Worm (Caenorhabditis elegans): ENCODE results near the gene pro-2.

Gene pro-2

DNA sequence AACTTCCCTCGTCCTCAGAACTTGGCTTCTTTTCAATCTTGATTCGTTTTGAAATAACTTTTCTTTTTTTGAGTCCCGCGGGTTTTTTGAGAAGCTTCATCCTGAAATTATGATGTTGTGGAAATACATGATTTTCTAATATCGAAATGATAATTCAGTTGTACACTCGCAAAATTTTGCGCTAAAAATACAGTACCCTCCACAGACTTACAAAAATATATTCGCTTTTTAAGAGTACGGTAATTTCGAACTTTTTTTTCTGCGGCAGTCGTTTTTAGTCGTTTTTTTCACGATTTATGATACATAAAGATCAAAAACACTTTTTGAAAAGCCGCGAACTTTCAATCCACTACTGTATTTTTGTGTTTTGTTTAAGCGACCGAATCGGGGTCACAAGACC is at the start of gene pro-2:
Gene pro-2, minus strand, starts transcription at position 101 of the 400 bp plus-strand sequence.
- TF ChIP-seq lsy-2 (tag; optimal IDR thresholded peaks at IDR 0.05): no peak
- no peak for TF ChIP-seq blmp-1 (tag; optimal IDR thresholded peaks at IDR 0.05)
- no peak for TF ChIP-seq unc-62 (GFP tag; optimal IDR thresholded peaks at IDR 0.05)
- no peak for TF ChIP-seq lin-35 (GFP tag; optimal IDR thresholded peaks at IDR 0.05)
- TF ChIP-seq hlh-17 (GFP tag; optimal IDR thresholded peaks at IDR 0.05; ENCODE audit: borderline replicate concordance): no peak
- TF ChIP-seq elt-3 (tag; optimal IDR thresholded peaks at IDR 0.05): no peak
- no peak for TF ChIP-seq fkh-4 (tag; optimal IDR thresholded peaks at IDR 0.05; ENCODE audit: borderline replicate concordance)
- no peak for TF ChIP-seq egl-13 (tag; optimal IDR thresholded peaks at IDR 0.05)
- no peak for TF ChIP-seq fkh-8 (tag; optimal IDR thresholded peaks at IDR 0.05)
- TF ChIP-seq ztf-11 (tag; optimal IDR thresholded peaks at IDR 0.05): no peak
- TF ChIP-seq zag-1 (tag; optimal IDR thresholded peaks at IDR 0.05): no peak
- no peak for TF ChIP-seq zip-4 (GFP tag; optimal IDR thresholded peaks at IDR 0.05)
- no peak for TF ChIP-seq nhr-84 (tag; optimal IDR thresholded peaks at IDR 0.05)
- no peak for TF ChIP-seq lin-13 (GFP tag; optimal IDR thresholded peaks at IDR 0.05)
- no peak for TF ChIP-seq mab-9 (GFP tag; IDR thresholded peaks at IDR 0.05)
- no peak for TF ChIP-seq nhr-12 (tag; optimal IDR thresholded peaks at IDR 0.05)
- no peak for TF ChIP-seq nhr-11 (tag; optimal IDR thresholded peaks at IDR 0.05)
- TF ChIP-seq nhr-47 (tag; optimal IDR thresholded peaks at IDR 0.05): no peak
- TF ChIP-seq ces-1 (GFP tag; optimal IDR thresholded peaks at IDR 0.05): no peak

DNA sequence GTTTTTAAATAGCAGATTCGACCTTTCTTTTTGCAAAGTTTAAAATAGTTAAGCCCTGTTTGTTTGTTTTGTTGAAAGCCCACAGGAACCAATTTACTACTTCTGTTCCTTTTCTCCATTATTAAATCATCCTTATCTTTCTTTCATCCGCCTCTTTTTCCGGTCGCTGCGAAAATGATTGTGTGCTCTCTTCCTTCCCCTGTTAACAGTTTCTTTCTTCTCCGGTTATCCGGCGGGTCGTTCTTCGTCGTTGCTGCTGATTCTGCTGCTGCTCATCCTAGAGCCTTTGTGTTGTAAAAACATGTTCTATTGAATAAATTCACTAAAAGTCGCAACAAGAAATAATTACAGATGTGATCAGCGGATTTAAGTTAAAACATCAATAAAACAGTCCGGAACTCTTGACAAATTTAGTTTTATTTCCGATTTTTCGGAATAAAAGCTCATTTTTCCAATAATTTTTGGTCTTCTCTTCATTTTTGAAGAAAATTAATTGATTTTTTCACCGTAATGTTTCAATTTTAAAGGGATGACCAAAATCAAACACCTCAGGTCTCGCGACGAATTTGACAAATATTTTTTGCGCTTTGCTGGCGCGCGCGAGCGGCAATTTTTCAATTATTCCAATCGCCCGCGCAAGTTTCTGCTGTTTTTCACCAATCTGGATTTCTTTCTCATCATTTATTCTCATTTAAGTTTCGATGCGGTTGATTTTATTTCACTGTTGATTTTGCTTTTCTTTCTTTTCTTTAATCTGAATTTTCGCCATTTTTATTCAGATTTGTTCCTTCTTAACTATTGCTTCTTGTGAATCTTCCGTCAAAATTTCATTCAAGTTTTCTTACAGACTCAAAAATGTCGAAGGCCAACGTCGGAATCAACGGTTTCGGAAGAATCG is 48.6 kb upstream of the pro-2 start, which contains the start of gene gpd-1:
Gene gpd-1, plus strand, starts transcription at position 848 of the 898 bp plus-strand sequence.
- TF ChIP-seq pqm-1 (tag; optimal IDR thresholded peaks at IDR 0.05) (no peak), isw-1 (GFP tag; IDR thresholded peaks at IDR 0.05) (no peak), blmp-1 (tag; optimal IDR thresholded peaks at IDR 0.05) (no peak), mep-1 (tag; optimal IDR thresholded peaks at IDR 0.05) (no peak), efl-1 (optimal IDR thresholded peaks at IDR 0.05) (no peak), efl-1 (GFP tag; optimal IDR thresholded peaks at IDR 0.05 in 1 of 2) (peak in 1 of 2 experiments; percentile 78), nhr-77 (tag; optimal IDR thresholded peaks at IDR 0.05) (no peak), F16B12.6 (tag; optimal IDR thresholded peaks at IDR 0.05) (no peak), egl-13 (tag; optimal IDR thresholded peaks at IDR 0.05) (no peak), nhr-28 (tag; optimal IDR thresholded peaks at IDR 0.05) (no peak), nhr-12 (tag; optimal IDR thresholded peaks at IDR 0.05) (no peak), elt-2 (tag; optimal IDR thresholded peaks at IDR 0.05) (peak; percentile 20), mef-2 (tag; optimal IDR thresholded peaks at IDR 0.05) (no peak), ztf-11 (tag; optimal IDR thresholded peaks at IDR 0.05) (no peak), ama-1 (optimal IDR thresholded peaks at IDR 0.05) (no peak), lin-39 (tag; optimal IDR thresholded peaks at IDR 0.05) (no peak)

DNA sequence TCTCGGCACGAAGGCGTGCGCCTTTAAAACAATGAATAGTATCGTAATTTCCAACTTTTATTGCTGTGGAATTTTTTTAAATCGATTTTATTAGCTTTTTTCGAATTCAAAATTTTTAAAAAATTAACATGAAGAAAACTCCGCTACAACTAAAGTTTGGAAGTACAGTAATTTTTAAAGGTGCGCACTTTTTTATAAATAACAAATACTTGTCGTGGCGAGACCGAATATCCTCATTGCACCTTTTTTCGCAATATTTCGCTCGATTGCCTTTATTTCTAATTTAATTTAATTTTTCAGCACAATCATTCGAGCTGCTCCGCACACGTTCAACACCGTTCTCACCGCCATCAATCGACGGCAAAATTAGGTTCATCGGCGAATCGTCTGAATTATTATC is 45.9 kb upstream of the pro-2 start, which contains the start of the genes T09F3.2 and T09F3.7:
Gene T09F3.2, plus strand, starts transcription at position 301 of the 400 bp plus-strand sequence.
Gene T09F3.7, plus strand, starts transcription at position 315 of the 400 bp plus-strand sequence.
- TF ChIP-seq ceh-82 (tag; optimal IDR thresholded peaks at IDR 0.05) (no peak), fkh-10 (GFP tag; optimal IDR thresholded peaks at IDR 0.05) (no peak), hlh-17 (GFP tag; optimal IDR thresholded peaks at IDR 0.05; ENCODE audit: borderline replicate concordance) (no peak), nhr-11 (tag; optimal IDR thresholded peaks at IDR 0.05) (no peak), swsn-7 (tag; optimal IDR thresholded peaks at IDR 0.05) (no peak), dsc-1 (tag; optimal IDR thresholded peaks at IDR 0.05) (no peak), snu-23 (GFP tag; optimal IDR thresholded peaks at IDR 0.05) (no peak), vab-15 (tag; optimal IDR thresholded peaks at IDR 0.05) (no peak)
